Worm (Caenorhabditis elegans): ENCODE measurements around the gene str-172.

ce11 chrIV:4909039-4909438 is 41.5 kb upstream of the str-172 start, which contains the start of gene str-159:
- no peak for TF ChIP-seq snpc-4 (tag; optimal IDR thresholded peaks at IDR 0.05)
- TF ChIP-seq nhr-90 (tag; optimal IDR thresholded peaks at IDR 0.05; ENCODE audit: poor library complexity), result no peak
- no peak for TF ChIP-seq unc-62 (GFP tag; optimal IDR thresholded peaks at IDR 0.05)
- TF ChIP-seq lin-39 (tag; optimal IDR thresholded peaks at IDR 0.05), result no peak
- no peak for TF ChIP-seq skn-1 (tag; optimal IDR thresholded peaks at IDR 0.05)
- TF ChIP-seq efl-1 (optimal IDR thresholded peaks at IDR 0.05), result no peak
- TF ChIP-seq efl-1 (GFP tag; optimal IDR thresholded peaks at IDR 0.05 in 1 of 2), result no peak
- no peak for TF ChIP-seq nhr-19 (GFP tag; conservative IDR thresholded peaks at IDR 0.05)
- TF ChIP-seq nhr-20 (tag; optimal IDR thresholded peaks at IDR 0.05), result no peak

All from whole organism, L1 larva.